Fruit fly (Drosophila melanogaster) whole organism, embryonic: ENCODE data around the gene vkg.

ENCODE experiments used
- Blimp-1 ChIP-seq: fragments of 200-800 bp; sonication (Bioruptor generic); optimal IDR thresholded peaks from 3 replicates; lab custom pipeline; 2018; ENCODE audit warnings: missing biosample characterization, missing genetic modification characterization, mild to moderate bottlenecking, moderate library complexity, missing genetic modification reagents
- CG10654 ChIP-seq: fragments of 200-800 bp; sonication (Bioruptor generic); optimal IDR thresholded peaks from 2 replicates; lab custom pipeline; 2016; ENCODE audit warnings: missing biosample characterization, missing genetic modification characterization
- CG11085 ChIP-seq: fragments of 200-800 bp; sonication (Bioruptor generic); IDR thresholded peaks from 2 replicates; pipeline ENCODE4 v1.3.6; 2022; ENCODE audit warnings: missing biosample characterization, missing genetic modification characterization
- CG12236 ChIP-seq: fragments of 200-800 bp; sonication (Bioruptor generic); optimal IDR thresholded peaks from 2 replicates; lab custom pipeline; 2016; ENCODE audit warnings: missing biosample characterization, missing genetic modification characterization
- CG12942 ChIP-seq: fragments of 200-800 bp; sonication (Bioruptor generic); optimal IDR thresholded peaks from 3 replicates; lab custom pipeline; 2016; ENCODE audit warnings: missing biosample characterization, missing genetic modification characterization
- CG13894 ChIP-seq: fragments of 200-800 bp; sonication (Bioruptor generic); optimal IDR thresholded peaks from 3 replicates; lab custom pipeline; 2018; ENCODE audit warnings: missing biosample characterization, mild to moderate bottlenecking, missing genetic modification characterization, moderate library complexity
- CG14710 ChIP-seq: fragments of 200-800 bp; sonication (Bioruptor generic); optimal IDR thresholded peaks from 3 replicates; lab custom pipeline; 2019; ENCODE audit warnings: missing biosample characterization, mild to moderate bottlenecking, missing genetic modification characterization, moderate library complexity
- CG16813 ChIP-seq: fragments of 200-800 bp; sonication (Bioruptor generic); IDR thresholded peaks from 3 replicates; pipeline ENCODE4 v1.3.6; 2022; ENCODE audit warnings: missing biosample characterization, missing genetic modification characterization; ENCODE audit not compliant: partially characterized antibody
- CG18764 ChIP-seq: fragments of 200-800 bp; sonication (Bioruptor generic); optimal IDR thresholded peaks from 3 replicates; lab custom pipeline; 2016; ENCODE audit warnings: missing biosample characterization, missing genetic modification characterization
- CG2116 ChIP-seq: fragments of 200-800 bp; sonication (Bioruptor generic); optimal IDR thresholded peaks from 3 replicates; lab custom pipeline; 2018; ENCODE audit warnings: missing biosample characterization, mild to moderate bottlenecking, missing genetic modification characterization
- CG2889 ChIP-seq: fragments of 200-800 bp; sonication (Bioruptor generic); IDR thresholded peaks from 3 replicates; pipeline ENCODE4 v1.3.6; 2022; ENCODE audit warnings: missing biosample characterization, missing genetic modification characterization
- CG43689 ChIP-seq: fragments of 200-800 bp; sonication (Bioruptor generic); IDR thresholded peaks from 2 replicates; pipeline ENCODE4 v1.3.6; 2022; ENCODE audit warnings: missing biosample characterization, missing genetic modification characterization
- CG5180 ChIP-seq: fragments of 200-800 bp; sonication (Bioruptor generic); optimal IDR thresholded peaks from 3 replicates; lab custom pipeline; 2017; ENCODE audit warnings: missing biosample characterization, missing genetic modification characterization, mild to moderate bottlenecking, moderate library complexity, missing genetic modification reagents
- CG6683 ChIP-seq: fragments of 200-800 bp; sonication (Bioruptor generic); optimal IDR thresholded peaks from 2 replicates; lab custom pipeline; 2017; ENCODE audit warnings: missing biosample characterization, mild to moderate bottlenecking, missing genetic modification characterization, missing genetic modification reagents
- CG6765 ChIP-seq: fragments of 200-800 bp; sonication (Bioruptor generic); optimal IDR thresholded peaks from 3 replicates; lab custom pipeline; 2017; ENCODE audit warnings: missing biosample characterization, mild to moderate bottlenecking, missing genetic modification characterization
- CG6791 ChIP-seq: fragments of 200-800 bp; sonication (Bioruptor generic); IDR thresholded peaks from 3 replicates; pipeline ENCODE4 v1.3.6; 2022; ENCODE audit warnings: missing biosample characterization, missing genetic modification characterization; ENCODE audit not compliant: partially characterized antibody
- CG7786 ChIP-seq: fragments of 200-800 bp; sonication (Bioruptor generic); optimal IDR thresholded peaks from 2 replicates; lab custom pipeline; 2016; ENCODE audit warnings: missing biosample characterization, missing genetic modification characterization
- CG7987 ChIP-seq: fragments of 200-800 bp; sonication (Bioruptor generic); optimal IDR thresholded peaks from 2 replicates; lab custom pipeline; 2018; ENCODE audit warnings: missing biosample characterization, mild to moderate bottlenecking, missing genetic modification characterization, moderate library complexity
- CG8359 ChIP-seq: fragments of 200-800 bp; sonication (Bioruptor generic); optimal IDR thresholded peaks from 2 replicates; lab custom pipeline; 2017; ENCODE audit warnings: missing biosample characterization, mild to moderate bottlenecking, missing genetic modification characterization, borderline replicate concordance
- CG8765 ChIP-seq: fragments of 200-800 bp; sonication (Bioruptor generic); IDR thresholded peaks from 2 replicates; pipeline ENCODE4 v1.3.6; 2022; ENCODE audit warnings: missing biosample characterization, missing genetic modification characterization
- Dfd ChIP-seq, 2 experiments: fragments of >200 bp; optimal IDR thresholded peaks; 2 replicates each; lab custom pipeline; 2017; ENCODE audit warnings: missing biosample characterization in 2 of 2, missing genetic modification characterization in 2 of 2
- Doc3 ChIP-seq: fragments of 200-800 bp; sonication (Bioruptor generic); IDR thresholded peaks from 3 replicates; pipeline ENCODE4 v1.3.6; 2022; ENCODE audit warnings: missing biosample characterization, missing genetic modification characterization; ENCODE audit not compliant: partially characterized antibody
- Fer3 ChIP-seq: fragments of 200-800 bp; sonication (Bioruptor generic); optimal IDR thresholded peaks from 2 replicates; lab custom pipeline; 2018; ENCODE audit warnings: missing biosample characterization, mild to moderate bottlenecking, missing genetic modification characterization, moderate library complexity
- HLHmδ ChIP-seq: fragments of 200-800 bp; sonication (Bioruptor generic); optimal IDR thresholded peaks from 2 replicates; lab custom pipeline; 2018; ENCODE audit warnings: missing biosample characterization, mild to moderate bottlenecking, missing genetic modification characterization, moderate library complexity
- Hsf ChIP-seq: fragments of 200-800 bp; sonication (Bioruptor generic); optimal IDR thresholded peaks from 3 replicates; lab custom pipeline; 2016; ENCODE audit warnings: missing biosample characterization, missing genetic modification characterization
- Mad ChIP-seq: fragments of 200-800 bp; sonication (Bioruptor generic); optimal IDR thresholded peaks from 2 replicates; lab custom pipeline; 2016; ENCODE audit warnings: missing biosample characterization, missing genetic modification characterization
- Mrtf ChIP-seq: fragments of 200-800 bp; sonication (Bioruptor generic); IDR thresholded peaks from 3 replicates; pipeline ENCODE4 v1.3.6; 2022; ENCODE audit warnings: missing biosample characterization, missing genetic modification characterization
- NFAT ChIP-seq: fragments of 200-800 bp; sonication (Bioruptor generic); IDR thresholded peaks from 2 replicates; pipeline ENCODE4 v1.3.6; 2022; ENCODE audit warnings: missing biosample characterization, missing genetic modification characterization
- Pdp1 ChIP-seq, 2 experiments: fragments of 200-800 bp; sonication (Bioruptor generic); optimal IDR thresholded peaks; 3 replicates each; lab custom pipeline; 2016; ENCODE audit warnings: missing biosample characterization in 2 of 2, missing genetic modification characterization in 2 of 2, mild to moderate bottlenecking in 1 of 2, moderate library complexity in 1 of 2
- Sry-δ ChIP-seq: fragments of 200-800 bp; sonication (Bioruptor generic); optimal IDR thresholded peaks from 2 replicates; lab custom pipeline; 2016; ENCODE audit warnings: missing biosample characterization, missing genetic modification characterization
- ac ChIP-seq: fragments of 200-800 bp; sonication (Bioruptor generic); optimal IDR thresholded peaks from 3 replicates; lab custom pipeline; 2017; ENCODE audit warnings: missing biosample characterization, mild to moderate bottlenecking, missing genetic modification characterization
- ap ChIP-seq: fragments of 200-800 bp; sonication (Bioruptor generic); IDR thresholded peaks from 2 replicates; pipeline ENCODE4 v1.3.6; 2022; ENCODE audit warnings: missing biosample characterization, missing genetic modification characterization
- crol ChIP-seq: fragments of 200-800 bp; sonication (Bioruptor generic); IDR thresholded peaks from 2 replicates; pipeline ENCODE4 v1.3.6; 2022; ENCODE audit warnings: missing biosample characterization, missing genetic modification characterization
- dimm ChIP-seq: fragments of 200-800 bp; sonication (Bioruptor generic); IDR thresholded peaks from 2 replicates; pipeline ENCODE4 v1.3.6; 2022; ENCODE audit warnings: missing biosample characterization, missing genetic modification characterization
- ewg ChIP-seq: fragments of 200-800 bp; sonication (Bioruptor generic); optimal IDR thresholded peaks from 3 replicates; lab custom pipeline; 2017; ENCODE audit warnings: mild to moderate bottlenecking, missing biosample characterization, missing genetic modification reagents, missing genetic modification characterization
- fd3F ChIP-seq: fragments of 200-800 bp; sonication (Bioruptor generic); optimal IDR thresholded peaks from 2 replicates; lab custom pipeline; 2018; ENCODE audit warnings: missing biosample characterization, mild to moderate bottlenecking, missing genetic modification characterization, moderate library complexity
- insv ChIP-seq, 2 experiments: fragments of 200-800 bp; sonication (Bioruptor generic); optimal IDR thresholded peaks; 3 replicates each; lab custom pipeline; 2016 to 2018; ENCODE audit warnings: missing biosample characterization in 2 of 2, missing genetic modification characterization in 2 of 2
- mam ChIP-seq: fragments of 200-800 bp; sonication (Bioruptor generic); optimal IDR thresholded peaks from 3 replicates; lab custom pipeline; 2016; ENCODE audit warnings: missing biosample characterization, missing genetic modification characterization
- nom ChIP-seq: fragments of 200-800 bp; sonication (Bioruptor generic); optimal IDR thresholded peaks from 2 replicates; lab custom pipeline; 2017; ENCODE audit warnings: missing biosample characterization, missing genetic modification characterization, mild to moderate bottlenecking, moderate library complexity, missing genetic modification reagents
- odd ChIP-seq: fragments of 200-800 bp; sonication (Bioruptor generic); optimal IDR thresholded peaks from 2 replicates; lab custom pipeline; 2017; ENCODE audit warnings: missing biosample characterization, mild to moderate bottlenecking, missing genetic modification characterization
- phol ChIP-seq: fragments of 200-800 bp; sonication (Bioruptor generic); optimal IDR thresholded peaks from 3 replicates; lab custom pipeline; 2018; ENCODE audit warnings: missing biosample characterization, mild to moderate bottlenecking, missing genetic modification characterization, moderate library complexity
- row ChIP-seq: fragments of 200-800 bp; sonication (Bioruptor generic); IDR thresholded peaks from 3 replicates; pipeline ENCODE4 v1.3.6; 2022; ENCODE audit warnings: missing biosample characterization, missing genetic modification characterization
- sd ChIP-seq: fragments of 200-800 bp; sonication (Bioruptor generic); optimal IDR thresholded peaks from 3 replicates; lab custom pipeline; 2018; ENCODE audit warnings: missing biosample characterization, mild to moderate bottlenecking, missing genetic modification characterization, moderate library complexity
- ssp ChIP-seq: fragments of 200-800 bp; sonication (Bioruptor generic); IDR thresholded peaks from 2 replicates; pipeline ENCODE4 v1.3.6; 2022; ENCODE audit warnings: missing biosample characterization, missing genetic modification characterization
- stc ChIP-seq: fragments of 200-800 bp; sonication (Bioruptor generic); IDR thresholded peaks from 2 replicates; pipeline ENCODE4 v1.3.6; 2022; ENCODE audit warnings: missing biosample characterization, missing genetic modification characterization
- trh ChIP-seq: fragments of 200-800 bp; sonication (Bioruptor generic); optimal IDR thresholded peaks from 2 replicates; lab custom pipeline; 2016; ENCODE audit warnings: missing biosample characterization, missing genetic modification characterization
- tx ChIP-seq: fragments of 200-800 bp; sonication (Bioruptor generic); optimal IDR thresholded peaks from 2 replicates; lab custom pipeline; 2016; ENCODE audit warnings: missing biosample characterization, missing genetic modification characterization
- unpg ChIP-seq: fragments of 200-800 bp; sonication (Bioruptor generic); optimal IDR thresholded peaks from 3 replicates; lab custom pipeline; 2018; ENCODE audit warnings: missing biosample characterization, mild to moderate bottlenecking, missing genetic modification characterization, moderate library complexity
- vfl ChIP-seq: fragments of 200-800 bp; sonication (Bioruptor generic); optimal IDR thresholded peaks from 2 replicates; lab custom pipeline; 2016; ENCODE audit warnings: missing biosample characterization, missing genetic modification characterization
- z ChIP-seq: fragments of 200-800 bp; sonication (Bioruptor generic); IDR thresholded peaks from 3 replicates; pipeline ENCODE4 v1.3.6; 2022; ENCODE audit warnings: missing biosample characterization, missing genetic modification characterization

Gene vkg

dm6 chr2L:5043495-5044146 lies 15.6 kb upstream of the vkg start (continued):
- TF ChIP-seq stc (GFP tag; lab: Robert Waterston, UW) (peak; percentile 60), CG8359 (no peak), CG6791 (no peak), CG43689 (GFP tag; lab: Robert Waterston, UW) (no peak), trh (GFP tag; lab: Kevin White, UChicago) (no peak), Doc3 (GFP tag; lab: Robert Waterston, UW) (no peak), HLHmδ (GFP tag; lab: Kevin White, UChicago) (no peak), CG5180 (GFP tag; lab: Kevin White, UChicago) (no peak), CG8765 (GFP tag; lab: Robert Waterston, UW) (no peak), CG6765 (no peak), CG16813 (GFP tag; lab: Robert Waterston, UW) (no peak), insv (GFP tag; optimal IDR thresholded peaks at IDR 0.05; lab: Kevin White, UChicago) (no peak), CG2889 (peak; percentile 64; the same call in 1 of the 3 replicates), Fer3 (tag; lab: Kevin White, UChicago) (peak; percentile 19), sd (tag; lab: Kevin White, UChicago) (peak; percentile 60), Blimp-1 (GFP tag; lab: Kevin White, UChicago) (peak; percentile 14), vfl (GFP tag; lab: Kevin White, UChicago) (no peak), CG7987 (GFP tag; lab: Kevin White, UChicago) (no peak), CG14710 (tag; lab: Kevin White, UChicago) (no peak), Hsf (GFP tag; lab: Kevin White, UChicago) (no peak), CG13894 (tag; lab: Kevin White, UChicago) (no peak), CG11085 (no peak), ssp (GFP tag; lab: Robert Waterston, UW) (no peak), phol (tag; lab: Kevin White, UChicago) (peak; percentile 34), Dfd (GFP tag; optimal IDR thresholded peaks at IDR 0.05; lab: Kevin White, UChicago) (no peak), ewg (peak; percentile 37), NFAT (GFP tag; lab: Robert Waterston, UW) (peak; percentile 62; the same call in 1 of the 2 replicates), CG6683 (GFP tag; lab: Kevin White, UChicago) (no peak), Mad (peak; percentile 38), Sry-δ (no peak), CG7786 (GFP tag; lab: Kevin White, UChicago) (peak; percentile 14), nom (GFP tag; lab: Kevin White, UChicago) (no peak), CG2116 (GFP tag; lab: Kevin White, UChicago) (no peak), dimm (GFP tag; lab: Robert Waterston, UW) (no peak), CG18764 (GFP tag; lab: Kevin White, UChicago) (no peak), row (peak; percentile 50), CG12236 (GFP tag; lab: Kevin White, UChicago) (no peak), ap (GFP tag; lab: Robert Waterston, UW) (no peak), crol (peak; percentile 74), odd (GFP tag; lab: Kevin White, UChicago) (no peak), CG12942 (GFP tag; lab: Kevin White, UChicago) (peak; percentile 31), unpg (GFP tag; lab: Kevin White, UChicago) (peak; percentile 31), ac (GFP tag; lab: Kevin White, UChicago) (no peak), CG10654 (GFP tag; lab: Kevin White, UChicago) (no peak), z (GFP tag; lab: Robert Waterston, UW) (no peak), Mrtf (GFP tag; lab: Robert Waterston, UW) (no peak), fd3F (GFP tag; lab: Kevin White, UChicago) (no peak), Pdp1 (GFP tag; optimal IDR thresholded peaks at IDR 0.05; lab: Kevin White, UChicago) (peak in 1 of 2 experiments; percentile 32), tx (GFP tag; lab: Kevin White, UChicago) (no peak), mam (GFP tag; lab: Kevin White, UChicago) (peak; percentile 50)
